Fruit fly (Drosophila melanogaster): Measurements from ENCODE around the gene CG6168.

DNA sequence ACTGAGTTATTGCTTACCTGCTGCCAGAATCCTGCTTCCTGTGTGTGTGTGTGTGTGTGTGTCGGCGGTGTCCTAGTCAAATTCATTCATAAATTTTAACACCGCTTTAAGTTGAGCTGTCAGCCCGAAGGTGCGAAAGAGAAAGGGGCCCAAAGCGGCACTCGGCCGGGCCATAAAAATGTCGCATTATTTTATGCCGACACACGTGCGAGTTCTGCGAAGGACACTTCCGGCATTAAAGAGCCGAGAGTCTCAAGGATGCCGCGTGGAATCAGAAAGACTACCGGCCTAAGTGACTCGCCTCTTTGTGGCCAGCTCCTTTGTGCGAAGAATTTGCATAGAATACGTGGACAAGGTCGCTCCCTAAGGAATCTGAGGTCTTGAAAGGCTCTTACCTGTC lies 35.5 kb upstream of the CG6168 start:
- no peak for TF ChIP-seq CTCF (optimal IDR thresholded peaks at IDR 0.05)
- TF ChIP-seq CG8478 (optimal IDR thresholded peaks at IDR 0.05) = no peak

Data from S2 (cell line).